Fruit fly (Drosophila melanogaster) whole organism, embryonic: ENCODE measurements around the gene CG31050.

Experiments
- Atf-2 ChIP-seq: fragments of 200-800 bp; sonication (Bioruptor generic); optimal IDR thresholded peaks from 2 replicates; lab custom pipeline; 2016; ENCODE audit warnings: missing biosample characterization, missing genetic modification characterization
- CG11093 ChIP-seq: fragments of 200-800 bp; sonication (Bioruptor generic); IDR thresholded peaks from 3 replicates; pipeline ENCODE4 v1.3.6; 2022; ENCODE audit warnings: missing biosample characterization, missing genetic modification characterization
- CG11504 ChIP-seq: fragments of 200-800 bp; sonication (Bioruptor generic); optimal IDR thresholded peaks from 3 replicates; lab custom pipeline; 2019; ENCODE audit warnings: missing biosample characterization, mild to moderate bottlenecking, missing genetic modification characterization, moderate library complexity
- CG11696 ChIP-seq: fragments of 200-800 bp; sonication (Bioruptor generic); IDR thresholded peaks from 2 replicates; pipeline ENCODE4 v1.3.6; 2022; ENCODE audit warnings: missing biosample characterization, missing genetic modification characterization
- CG12391 ChIP-seq: fragments of 200-800 bp; sonication (Bioruptor generic); optimal IDR thresholded peaks from 3 replicates; lab custom pipeline; 2018; ENCODE audit warnings: missing biosample characterization, mild to moderate bottlenecking, missing genetic modification characterization, moderate library complexity
- CG15073 ChIP-seq: fragments of 200-800 bp; sonication (Bioruptor generic); optimal IDR thresholded peaks from 2 replicates; lab custom pipeline; 2016; ENCODE audit warnings: missing biosample characterization, missing genetic modification characterization
- CG1603 ChIP-seq: fragments of 200-800 bp; sonication (Bioruptor generic); optimal IDR thresholded peaks from 2 replicates; lab custom pipeline; 2019; ENCODE audit warnings: missing biosample characterization, mild to moderate bottlenecking, missing genetic modification characterization, moderate library complexity
- CG16779 ChIP-seq: fragments of 200-800 bp; sonication (Bioruptor generic); IDR thresholded peaks from 2 replicates; pipeline ENCODE4 v1.3.6; 2022; ENCODE audit warnings: missing biosample characterization, missing genetic modification characterization
- CG17802 ChIP-seq: fragments of 200-800 bp; sonication (Bioruptor generic); optimal IDR thresholded peaks from 2 replicates; lab custom pipeline; 2018; ENCODE audit warnings: missing biosample characterization, mild to moderate bottlenecking, missing genetic modification characterization, moderate library complexity
- CG31441 ChIP-seq: fragments of 200-800 bp; sonication (Bioruptor generic); IDR thresholded peaks from 2 replicates; pipeline ENCODE4 v1.3.6; 2022; ENCODE audit warnings: missing biosample characterization, missing genetic modification characterization
- CG34422 ChIP-seq: fragments of 200-800 bp; sonication (Bioruptor generic); IDR thresholded peaks from 3 replicates; pipeline ENCODE4 v1.3.6; 2022; ENCODE audit warnings: missing biosample characterization, missing genetic modification characterization
- CG3726 ChIP-seq: fragments of 200-800 bp; sonication (Bioruptor generic); IDR thresholded peaks from 3 replicates; pipeline ENCODE4, ENCODE4 v1.3.6; 2022; ENCODE audit warnings: missing biosample characterization, missing genetic modification characterization
- CG3847 ChIP-seq: fragments of 200-800 bp; sonication (Bioruptor generic); IDR thresholded peaks from 2 replicates; pipeline ENCODE4 v1.3.6; 2022; ENCODE audit warnings: missing biosample characterization, missing genetic modification characterization
- CG4424 ChIP-seq: fragments of 200-800 bp; sonication (Bioruptor generic); optimal IDR thresholded peaks from 3 replicates; lab custom pipeline; 2016; ENCODE audit warnings: missing biosample characterization, missing genetic modification characterization
- CG7839 ChIP-seq: fragments of 200-800 bp; sonication (Bioruptor generic); optimal IDR thresholded peaks from 3 replicates; lab custom pipeline; 2018; ENCODE audit warnings: missing biosample characterization, mild to moderate bottlenecking, missing genetic modification characterization, moderate library complexity
- CG9817 ChIP-seq: fragments of 200-800 bp; sonication (Bioruptor generic); optimal IDR thresholded peaks from 2 replicates; lab custom pipeline; 2018; ENCODE audit warnings: missing biosample characterization, mild to moderate bottlenecking, missing genetic modification characterization, moderate library complexity
- Ets65A ChIP-seq: fragments of 200-800 bp; sonication (Bioruptor generic); peaks from one replicate; lab custom pipeline; 2016; ENCODE audit warnings: missing biosample characterization, missing genetic modification characterization
- Gsc ChIP-seq: fragments of 200-800 bp; sonication (Bioruptor generic); IDR thresholded peaks from 2 replicates; pipeline ENCODE4 v1.3.6; 2022; ENCODE audit warnings: missing biosample characterization, missing genetic modification characterization
- HHEX ChIP-seq: fragments of 200-800 bp; sonication (Bioruptor generic); optimal IDR thresholded peaks from 3 replicates; lab custom pipeline; 2017; ENCODE audit warnings: missing biosample characterization, mild to moderate bottlenecking, missing genetic modification characterization, missing genetic modification reagents
- Hand ChIP-seq: fragments of 200-800 bp; sonication (Bioruptor generic); optimal IDR thresholded peaks from 2 replicates; lab custom pipeline; 2017; ENCODE audit warnings: mild to moderate bottlenecking, missing biosample characterization, missing genetic modification reagents, missing genetic modification characterization
- Lhr ChIP-seq: fragments of 200-800 bp; sonication (Bioruptor generic); optimal IDR thresholded peaks from 3 replicates; lab custom pipeline; 2017; ENCODE audit warnings: mild to moderate bottlenecking, missing biosample characterization, missing genetic modification reagents, missing genetic modification characterization
- Lim3 ChIP-seq: fragments of 200-800 bp; sonication (Bioruptor generic); IDR thresholded peaks from 2 replicates; pipeline ENCODE4 v1.3.6; 2022; ENCODE audit warnings: missing biosample characterization, missing genetic modification characterization
- MTF-1 ChIP-seq: fragments of 200-800 bp; sonication (Bioruptor generic); optimal IDR thresholded peaks from 2 replicates; lab custom pipeline; 2018; ENCODE audit warnings: missing biosample characterization, mild to moderate bottlenecking, missing genetic modification characterization, borderline replicate concordance
- Mad ChIP-seq: fragments of 200-800 bp; sonication (Bioruptor generic); optimal IDR thresholded peaks from 2 replicates; lab custom pipeline; 2016; ENCODE audit warnings: missing biosample characterization, missing genetic modification characterization
- Max ChIP-seq: fragments of 200-800 bp; sonication (Bioruptor generic); optimal IDR thresholded peaks from 2 replicates; lab custom pipeline; 2016; ENCODE audit warnings: missing biosample characterization, mild to moderate bottlenecking, missing genetic modification characterization
- Nf-YB ChIP-seq: fragments of 200-800 bp; sonication (Bioruptor generic); optimal IDR thresholded peaks from 3 replicates; lab custom pipeline; 2019; ENCODE audit warnings: missing biosample characterization, mild to moderate bottlenecking, missing genetic modification characterization, moderate library complexity
- NfI ChIP-seq: fragments of 200-800 bp; sonication (Bioruptor generic); optimal IDR thresholded peaks from 3 replicates; lab custom pipeline; 2018; ENCODE audit warnings: missing biosample characterization, mild to moderate bottlenecking, missing genetic modification characterization, moderate library complexity
- Pdp1 ChIP-seq, 2 experiments: fragments of 200-800 bp; sonication (Bioruptor generic); optimal IDR thresholded peaks; 3 replicates each; lab custom pipeline; 2016; ENCODE audit warnings: missing biosample characterization in 2 of 2, missing genetic modification characterization in 2 of 2, mild to moderate bottlenecking in 1 of 2, moderate library complexity in 1 of 2
- ase ChIP-seq: fragments of 200-800 bp; sonication (Bioruptor generic); IDR thresholded peaks from 3 replicates; pipeline ENCODE4 v1.3.6; 2022; ENCODE audit warnings: missing biosample characterization, missing genetic modification characterization
- az2 ChIP-seq: fragments of 200-800 bp; sonication (Bioruptor generic); optimal IDR thresholded peaks from 3 replicates; lab custom pipeline; 2016; ENCODE audit warnings: missing biosample characterization, missing genetic modification characterization
- chinmo ChIP-seq: fragments of 200-800 bp; sonication (Bioruptor generic); IDR thresholded peaks from 4 replicates; pipeline ENCODE4 v1.3.6; 2022; ENCODE audit warnings: missing biosample characterization, missing genetic modification characterization; ENCODE audit not compliant: partially characterized antibody
- ci ChIP-seq: fragments of 200-800 bp; sonication (Bioruptor generic); IDR thresholded peaks from 3 replicates; pipeline ENCODE4 v1.3.6; 2022; ENCODE audit warnings: missing biosample characterization, missing genetic modification characterization
- da ChIP-seq: fragments of 200-800 bp; sonication (Bioruptor generic); optimal IDR thresholded peaks from 2 replicates; lab custom pipeline; 2016; ENCODE audit warnings: missing biosample characterization, missing genetic modification characterization
- dati ChIP-seq: fragments of 200-800 bp; sonication (Bioruptor generic); IDR thresholded peaks from 2 replicates; pipeline ENCODE4 v1.3.6; 2022; ENCODE audit warnings: missing biosample characterization, missing genetic modification characterization
- dmrt11E ChIP-seq: fragments of 200-800 bp; sonication (Bioruptor generic); optimal IDR thresholded peaks from 3 replicates; lab custom pipeline; 2018; ENCODE audit warnings: missing biosample characterization, mild to moderate bottlenecking, missing genetic modification characterization, moderate library complexity
- dysf ChIP-seq: fragments of 200-800 bp; sonication (Bioruptor generic); IDR thresholded peaks from 3 replicates; pipeline ENCODE4 v1.3.6; 2022; ENCODE audit warnings: missing biosample characterization, missing genetic modification characterization
- eve ChIP-seq, 2 experiments: fragments of >200 bp; optimal IDR thresholded peaks; 2 replicates each; lab custom pipeline; 2017; ENCODE audit warnings: missing biosample characterization in 2 of 2, missing genetic modification characterization in 2 of 2
- ham ChIP-seq: fragments of 200-800 bp; sonication (Bioruptor generic); IDR thresholded peaks from 2 replicates; pipeline ENCODE4 v1.3.6; 2022; ENCODE audit warnings: missing biosample characterization, missing genetic modification characterization
- lab ChIP-seq: fragments of 200-800 bp; sonication (Bioruptor generic); optimal IDR thresholded peaks from 3 replicates; lab custom pipeline; 2017; ENCODE audit warnings: missing biosample characterization, missing genetic modification characterization, mild to moderate bottlenecking, moderate library complexity, missing genetic modification reagents
- mam ChIP-seq: fragments of 200-800 bp; sonication (Bioruptor generic); optimal IDR thresholded peaks from 3 replicates; lab custom pipeline; 2016; ENCODE audit warnings: missing biosample characterization, missing genetic modification characterization
- nerfin-1 ChIP-seq: fragments of 200-800 bp; sonication (Bioruptor generic); optimal IDR thresholded peaks from 3 replicates; lab custom pipeline; 2019; ENCODE audit warnings: missing biosample characterization, mild to moderate bottlenecking, missing genetic modification characterization, moderate library complexity
- p53 ChIP-seq: fragments of 200-800 bp; sonication (Bioruptor generic); optimal IDR thresholded peaks from 2 replicates; lab custom pipeline; 2016; ENCODE audit warnings: missing biosample characterization, missing genetic modification characterization
- peb ChIP-seq: fragments of 200-800 bp; sonication (Bioruptor generic); IDR thresholded peaks from 2 replicates; pipeline ENCODE4 v1.3.6; 2022; ENCODE audit warnings: missing biosample characterization, missing genetic modification characterization
- prd ChIP-seq, 3 experiments: fragments of >200 bp in 2 of 3; fragments of 200-800 bp in 1 of 3; sonication (Bioruptor generic) in 1 of 3; optimal IDR thresholded peaks in 2 of 3; IDR thresholded peaks in 1 of 3; 2 replicates in 2 of 3; 3 replicates in 1 of 3; pipeline versions ENCODE4 v1.3.6 to Lab custom; 2017 to 2022; ENCODE audit warnings: missing biosample characterization in 1 of 3, missing genetic modification characterization in 1 of 3
- ranshi ChIP-seq: fragments of 200-800 bp; sonication (Bioruptor generic); IDR thresholded peaks from 2 replicates; pipeline ENCODE4 v1.3.6; 2022; ENCODE audit warnings: missing biosample characterization, missing genetic modification characterization
- slp2 ChIP-seq: fragments of 200-800 bp; sonication (Bioruptor generic); optimal IDR thresholded peaks from 2 replicates; lab custom pipeline; 2016; ENCODE audit warnings: missing biosample characterization, missing genetic modification characterization
- sob ChIP-seq: fragments of 200-800 bp; sonication (Bioruptor generic); IDR thresholded peaks from 2 replicates; pipeline ENCODE4 v1.3.6; 2022; ENCODE audit warnings: missing biosample characterization, missing genetic modification characterization
- tll ChIP-seq, 2 experiments: fragments of 200-800 bp in 1 of 2; fragments of >200 bp in 1 of 2; sonication (Bioruptor generic) in 1 of 2; optimal IDR thresholded peaks; 2 replicates each; lab custom pipeline; 2017 to 2019; ENCODE audit warnings: missing biosample characterization in 2 of 2, missing genetic modification characterization in 2 of 2, mild to moderate bottlenecking in 1 of 2, moderate library complexity in 1 of 2
- zen ChIP-seq: fragments of 200-800 bp; sonication (Bioruptor generic); optimal IDR thresholded peaks from 3 replicates; lab custom pipeline; 2018; ENCODE audit warnings: missing biosample characterization, mild to moderate bottlenecking, missing genetic modification characterization, moderate library complexity

The CG31050 gene

DNA sequence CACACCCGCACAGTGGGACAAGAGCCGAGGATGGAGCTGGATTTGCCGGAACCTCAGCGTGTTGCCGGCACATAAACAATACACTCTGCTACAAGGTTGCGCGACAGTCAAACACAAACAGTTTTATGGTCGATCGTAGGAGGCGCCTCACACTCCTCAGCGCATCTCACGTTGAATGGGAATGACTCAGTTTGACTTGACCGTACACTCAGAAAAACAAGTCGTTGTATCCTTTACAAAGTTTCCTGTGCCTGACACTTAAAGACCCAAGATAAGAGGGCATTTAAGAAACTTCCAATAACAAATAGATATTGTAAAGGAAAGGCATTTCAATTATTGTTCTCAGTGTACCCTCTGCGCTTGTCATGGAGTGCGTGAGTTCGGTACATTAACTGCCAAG lies 18.5 kb downstream of the CG31050 start (continued):
- TF ChIP-seq CG1603 (tag; lab: Kevin White, UChicago) (peak; percentile 77), zen (tag; lab: Kevin White, UChicago) (peak; percentile 97), NfI (peak; percentile 4), CG12391 (peak; percentile 49), Ets65A (GFP tag; lab: Kevin White, UChicago) (peak; percentile 90), mam (GFP tag; lab: Kevin White, UChicago) (peak; percentile 46), eve (GFP tag; optimal IDR thresholded peaks at IDR 0.05; lab: Kevin White, UChicago) (peak; percentile 18 to 54), ranshi (peak; percentile 64; the same call in 1 of the 2 replicates), ham (no peak), ase (GFP tag; lab: Robert Waterston, UW) (peak; percentile 64; the same call in 1 of the 3 replicates), CG11696 (GFP tag; lab: Robert Waterston, UW) (0 out of 2 replicates have a peak, but pooled peaks have one; percentile 20), CG7839 (tag; lab: Kevin White, UChicago) (peak; percentile 66), Max (GFP tag; lab: Kevin White, UChicago) (peak; percentile 22), Atf-2 (GFP tag; lab: Kevin White, UChicago) (peak; percentile 7), slp2 (peak; percentile 58), sob (0 out of 2 replicates have a peak, but pooled peaks have one; percentile 16), az2 (GFP tag; lab: Kevin White, UChicago) (peak; percentile 20), HHEX (peak; percentile 4), p53 (GFP tag; lab: Kevin White, UChicago) (peak; percentile 14), dmrt11E (tag; lab: Kevin White, UChicago) (peak; percentile 62), Hand (GFP tag; lab: Kevin White, UChicago) (no peak), CG9817 (tag; lab: Kevin White, UChicago) (peak; percentile 19), ci (GFP tag; lab: Robert Waterston, UW) (peak; percentile 74; the same call in 1 of the 3 replicates), nerfin-1 (tag; lab: Kevin White, UChicago) (peak; percentile 28), CG34422 (peak; percentile 30; the same call in 1 of the 3 replicates), CG11504 (tag; lab: Kevin White, UChicago) (peak; percentile 71), Lhr (GFP tag; lab: Kevin White, UChicago) (no peak), chinmo (GFP tag; lab: Robert Waterston, UW) (0 out of 4 replicates have a peak, but pooled peaks have one; percentile 10), CG11093 (peak; percentile 34; the same call in 1 of the 3 replicates), Mad (GFP tag; lab: Kevin White, UChicago) (peak; percentile 10), Lim3 (GFP tag; lab: Robert Waterston, UW) (no peak), CG3847 (peak; percentile 32; the same call in 1 of the 2 replicates), peb (GFP tag; lab: Robert Waterston, UW) (no peak; the same call in 1 of the 2 replicates), CG31441 (GFP tag; lab: Robert Waterston, UW) (peak; percentile 48; the same call in 1 of the 2 replicates), tll (GFP tag; optimal IDR thresholded peaks at IDR 0.05; lab: Kevin White, UChicago) (peak in 1 of 2 experiments; percentile 90), CG3726 (GFP tag; lab: Robert Waterston, UW) (peak; percentile 72; the same call in 2 of the 3 replicates), CG4424 (GFP tag; lab: Kevin White, UChicago) (peak; percentile 64), MTF-1 (GFP tag; lab: Kevin White, UChicago) (peak; percentile 46), Gsc (0 out of 2 replicates have a peak, but pooled peaks have one; percentile 27), lab (GFP tag; lab: Kevin White, UChicago) (peak; percentile 71), Pdp1 (GFP tag; optimal IDR thresholded peaks at IDR 0.05; lab: Kevin White, UChicago) (peak; percentile 12 to 55), dysf (GFP tag; lab: Robert Waterston, UW) (peak; percentile 38; the same call in 2 of the 3 replicates), Nf-YB (GFP tag; lab: Kevin White, UChicago) (no peak), CG15073 (GFP tag; lab: Kevin White, UChicago) (no peak), CG17802 (no peak), da (GFP tag; lab: Kevin White, UChicago) (no peak), prd (optimal IDR thresholded peaks at IDR 0.05; lab: Kevin White, UChicago) (no peak), prd (GFP tag; IDR thresholded peaks at IDR 0.05; lab: Robert Waterston, UW) (peak; percentile 88), dati (GFP tag; lab: Robert Waterston, UW) (0 out of 2 replicates have a peak, but pooled peaks have one; percentile 19), CG16779 (GFP tag; lab: Robert Waterston, UW) (no peak)
